Worm (Caenorhabditis elegans) whole organism, L4 larva: ENCODE measurements around the gene cdr-3.

ENCODE experiments used
- dmd-6 ChIP-seq: fragments of 200-800 bp; sonication (Bioruptor generic); IDR thresholded peaks from 2 replicates; pipeline ENCODE4 v1.3.6; 2022; ENCODE audit warnings: missing genetic modification reagents, missing genetic modification characterization, missing compliant biosample characterization
- dve-1 ChIP-seq: sonication (generic microtip); optimal IDR thresholded peaks from 2 replicates; lab custom pipeline; 2017; ENCODE audit warnings: antibody characterized with exemption, mild to moderate bottlenecking, missing genetic modification characterization, missing compliant biosample characterization; ENCODE audit not compliant: insufficient read depth
- egl-43 ChIP-seq: fragments of 200-800 bp; sonication (Bioruptor generic); IDR thresholded peaks from 2 replicates; pipeline ENCODE4 v1.3.6; 2022; ENCODE audit warnings: missing genetic modification reagents, missing genetic modification characterization, missing compliant biosample characterization
- fos-1 ChIP-seq: fragments of 150-350 bp; optimal IDR thresholded peaks from 2 replicates; lab custom pipeline; 2014; ENCODE audit warnings: missing biosample characterization, missing genetic modification characterization
- lin-29 ChIP-seq: fragments of 200-800 bp; sonication (Bioruptor generic); IDR thresholded peaks from 2 replicates; pipeline ENCODE4 v1.3.6; 2022; ENCODE audit warnings: missing genetic modification reagents, missing genetic modification characterization, missing compliant biosample characterization
- lin-39 ChIP-seq: fragments of 150-350 bp; optimal IDR thresholded peaks from 2 replicates; lab custom pipeline; 2014; ENCODE audit warnings: missing biosample characterization, missing genetic modification reagents, missing genetic modification characterization
- mep-1 ChIP-seq: fragments of 150-350 bp; sonication (generic microtip); optimal IDR thresholded peaks from 3 replicates; lab custom pipeline; 2014; ENCODE audit warnings: missing biosample characterization, missing genetic modification characterization
- nhr-76 ChIP-seq: fragments of 150-350 bp; optimal IDR thresholded peaks from 2 replicates; lab custom pipeline; 2014; ENCODE audit warnings: missing biosample characterization, missing genetic modification characterization
- pha-4 ChIP-seq, 2 experiments: fragments of 150-350 bp in 1 of 2; fragments of 200-800 bp in 1 of 2; sonication (Bioruptor generic) in 1 of 2; IDR thresholded peaks in 1 of 2; optimal IDR thresholded peaks in 1 of 2; 2 replicates each; pipeline versions ENCODE4 v1.3.6 to Lab custom; 2014 to 2022; ENCODE audit warnings: missing genetic modification characterization in 2 of 2, missing genetic modification reagents in 2 of 2, missing biosample characterization in 1 of 2, missing compliant biosample characterization in 1 of 2
- sdz-12 ChIP-seq: fragments of 200-800 bp; sonication (Bioruptor generic); optimal IDR thresholded peaks from 2 replicates; lab custom pipeline; 2018; ENCODE audit warnings: mild to moderate bottlenecking, missing genetic modification characterization, missing compliant biosample characterization
- unc-62 ChIP-seq, 3 experiments: fragments of 150-350 bp in 1 of 3; sonication (generic microtip); optimal IDR thresholded peaks in 2 of 3; peaks in 1 of 3; 1 replicate in 1 of 3; 2 replicates in 2 of 3; lab custom pipeline; 2014 to 2017; ENCODE audit warnings: missing biosample characterization in 3 of 3, missing genetic modification characterization in 3 of 3, missing genetic modification reagents in 3 of 3, missing genotype in 1 of 3

DNA sequence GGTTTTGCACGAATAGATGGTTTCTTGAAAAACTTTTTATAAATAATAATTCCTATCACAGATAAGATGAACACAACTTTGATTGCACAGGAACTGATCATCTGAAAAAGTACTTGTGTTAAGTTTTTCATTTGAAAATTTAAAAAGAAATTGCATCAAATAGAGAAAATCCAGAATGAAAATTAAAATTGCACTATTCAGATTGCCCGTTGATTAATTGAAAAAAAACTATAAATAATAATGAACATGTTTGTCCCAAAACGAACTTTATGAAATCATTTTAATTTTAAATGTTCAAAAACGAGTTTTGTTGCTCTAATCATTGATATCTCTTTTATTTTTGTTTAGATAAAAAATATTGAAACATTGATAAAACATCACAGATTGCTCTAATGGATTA, at the start of gene cdr-3:
- TF ChIP-seq lin-29 (GFP tag; lab: Robert Waterston, UW) (no peak), dve-1 (no peak), pha-4 (GFP tag; IDR thresholded peaks at IDR 0.05; lab: Robert Waterston, UW) (no peak), pha-4 (tag; optimal IDR thresholded peaks at IDR 0.05; lab: Kevin White, UChicago) (no peak), sdz-12 (GFP tag; lab: Kevin White, UChicago) (no peak), mep-1 (tag; lab: Kevin White, UChicago) (no peak), unc-62 (GFP tag; optimal IDR thresholded peaks at IDR 0.05 in 1 of 2; lab: Kevin White, UChicago) (no peak), unc-62 (tag; optimal IDR thresholded peaks at IDR 0.05; lab: Kevin White, UChicago) (no peak), fos-1 (tag; lab: Kevin White, UChicago) (no peak), egl-43 (GFP tag; lab: Robert Waterston, UW) (no peak), dmd-6 (GFP tag; lab: Robert Waterston, UW) (no peak), nhr-76 (tag; lab: Kevin White, UChicago) (no peak), lin-39 (no peak)
